Worm (Caenorhabditis elegans) whole organism, L1 larva: Measurements from ENCODE around the gene F43C11.8.

Experiments
- ces-1 ChIP-seq: fragments of 150-350 bp; optimal IDR thresholded peaks from 2 replicates; lab custom pipeline; 2014; ENCODE audit warnings: missing biosample characterization, missing genetic modification reagents, missing genetic modification characterization
- fkh-10 ChIP-seq: sonication (generic microtip); optimal IDR thresholded peaks from 2 replicates; lab custom pipeline; 2017; ENCODE audit warnings: missing biosample characterization, missing genetic modification reagents, missing genetic modification characterization
- irx-1 ChIP-seq: sonication (generic microtip); optimal IDR thresholded peaks from 2 replicates; lab custom pipeline; 2016; ENCODE audit warnings: missing genetic modification characterization, missing compliant biosample characterization
- nhr-11 ChIP-seq: fragments of 150-350 bp; optimal IDR thresholded peaks from 2 replicates; lab custom pipeline; 2014; ENCODE audit warnings: missing biosample characterization, missing genetic modification characterization
- nhr-12 ChIP-seq: sonication (generic microtip); optimal IDR thresholded peaks from 2 replicates; lab custom pipeline; 2017; ENCODE audit warnings: missing biosample characterization, missing genetic modification characterization
- snu-23 ChIP-seq: sonication (generic microtip); optimal IDR thresholded peaks from 2 replicates; lab custom pipeline; 2016; ENCODE audit warnings: missing genetic modification characterization, missing compliant biosample characterization

DNA sequence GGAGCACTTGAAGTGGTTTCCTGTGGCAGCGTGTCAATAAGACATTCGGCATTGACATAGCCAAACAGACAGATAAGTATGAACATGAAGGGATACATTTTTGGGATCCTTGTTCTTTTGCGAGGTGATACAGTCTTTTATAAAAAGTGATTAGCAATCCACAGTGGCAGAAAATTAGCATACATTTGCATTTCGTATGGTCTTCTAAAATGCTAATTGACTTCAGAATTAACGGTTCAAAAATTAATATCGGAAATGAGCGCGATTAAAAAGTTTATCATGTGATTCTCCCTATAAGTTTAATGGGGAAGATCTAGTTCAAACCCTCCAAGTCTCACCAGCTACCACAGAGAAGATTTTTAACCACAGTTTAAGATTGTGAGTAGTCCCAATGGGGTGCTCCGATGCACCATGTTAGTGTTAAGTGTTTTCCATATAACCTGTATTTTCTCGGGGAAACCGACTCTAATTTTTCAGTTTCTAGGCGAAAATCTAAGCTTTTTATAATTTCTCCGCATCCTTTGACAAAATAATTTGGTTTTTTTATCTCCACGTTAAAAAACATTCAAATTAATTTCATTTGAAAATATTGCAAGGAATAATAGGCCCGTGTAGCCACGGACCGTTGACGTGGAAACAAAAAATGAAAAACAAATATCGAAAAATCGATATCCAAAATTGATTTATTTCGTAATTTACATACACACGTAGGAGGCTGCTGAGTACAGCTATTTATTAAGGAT is 34.5 kb downstream of the F43C11.8 start, which contains the start of the genes F43C11.12 and F16G10.5:
- TF ChIP-seq ces-1 (no peak), fkh-10 (GFP tag; lab: Kevin White, UChicago) (no peak), nhr-12 (no peak), nhr-11 (no peak), irx-1 (tag; lab: Kevin White, UChicago) (no peak), snu-23 (GFP tag; lab: Kevin White, UChicago) (no peak)
